Fruit fly (Drosophila melanogaster): ENCODE data around the gene Cat.

Cat gene

DNA sequence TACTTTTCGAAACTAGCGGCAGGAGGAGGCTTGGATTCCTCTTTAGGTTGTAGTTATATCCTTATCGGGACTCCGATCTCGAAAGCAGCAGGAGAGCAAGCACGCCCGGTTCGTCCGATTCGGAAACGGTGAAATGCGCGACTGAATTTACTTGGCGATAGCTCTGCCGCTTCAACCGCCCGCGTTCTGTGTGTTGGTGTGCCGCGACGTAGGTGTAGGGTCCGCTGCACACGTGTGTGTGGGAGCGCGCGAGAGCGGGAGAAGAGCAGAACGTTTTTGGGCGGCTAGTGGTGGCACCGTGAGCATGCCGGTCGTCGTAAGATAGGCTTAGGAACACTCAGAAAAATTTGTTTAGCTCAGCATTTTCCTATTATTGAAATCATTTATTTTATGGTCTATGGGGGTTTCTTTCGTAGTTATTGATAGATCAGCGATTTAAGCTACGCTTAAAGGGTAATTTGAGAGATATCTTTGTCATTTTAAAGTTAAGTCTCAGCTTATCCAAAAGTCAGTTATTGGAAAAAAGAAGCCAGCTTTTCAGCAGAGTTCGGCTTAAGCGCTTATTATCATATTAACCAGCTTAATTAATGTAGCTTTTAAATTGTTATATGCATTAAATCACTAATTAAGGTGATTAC is 18.1 kb downstream of the Cat start (continued):
- TF ChIP-seq CG4318 (GFP tag; optimal IDR thresholded peaks at IDR 0.05) (no peak), CG6854 (GFP tag; optimal IDR thresholded peaks at IDR 0.05) (peak; percentile 67), Gug (GFP tag; IDR thresholded peaks at IDR 0.05) (no peak), vri (GFP tag; optimal IDR thresholded peaks at IDR 0.05) (peak; percentile 26), Blimp-1 (GFP tag; optimal IDR thresholded peaks at IDR 0.05) (no peak), esn (GFP tag; optimal IDR thresholded peaks at IDR 0.05) (peak; percentile 57), Smox (GFP tag; optimal IDR thresholded peaks at IDR 0.05) (peak; percentile 51), Sox14 (GFP tag; optimal IDR thresholded peaks at IDR 0.05) (no peak)

DNA sequence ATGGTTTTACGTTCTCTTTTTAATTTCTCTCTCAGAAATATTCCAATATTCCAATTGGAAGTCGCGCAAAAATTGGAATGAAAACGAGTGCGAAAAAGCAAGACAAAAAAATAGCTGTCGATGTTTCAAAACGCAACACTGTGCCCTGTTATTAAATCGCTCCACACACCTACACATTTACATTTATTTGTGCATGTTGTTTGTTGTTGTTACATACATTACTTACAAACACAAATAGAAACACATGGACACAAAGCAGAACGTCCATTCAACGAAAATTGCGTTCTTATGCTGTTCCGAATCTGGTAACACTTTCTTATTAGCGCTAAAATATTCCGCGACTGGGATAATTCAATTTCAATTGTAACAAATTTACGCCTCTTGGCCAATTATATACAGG is 18.9 kb downstream of the Cat start:
- no peak for TF ChIP-seq pdm3 (GFP tag; optimal IDR thresholded peaks at IDR 0.05)
- no peak for TF ChIP-seq CG6792 (GFP tag; optimal IDR thresholded peaks at IDR 0.05)
- no peak for TF ChIP-seq fd59A (GFP tag; optimal IDR thresholded peaks at IDR 0.05)
- no peak for TF ChIP-seq Blimp-1 (GFP tag; optimal IDR thresholded peaks at IDR 0.05)
- no peak for TF ChIP-seq CG32006 (GFP tag; optimal IDR thresholded peaks at IDR 0.05)
- no peak for TF ChIP-seq CG15336 (GFP tag; IDR thresholded peaks at IDR 0.05)
- no peak for TF ChIP-seq CG31627 (GFP tag; optimal IDR thresholded peaks at IDR 0.05)
- no peak for TF ChIP-seq CG6854 (GFP tag; optimal IDR thresholded peaks at IDR 0.05)
- no peak for TF ChIP-seq Lpt (GFP tag; optimal IDR thresholded peaks at IDR 0.05)
- TF ChIP-seq Sox102F (GFP tag; optimal IDR thresholded peaks at IDR 0.05), result no peak
- TF ChIP-seq Hr4 (GFP tag; optimal IDR thresholded peaks at IDR 0.05), result no peak
- no peak for TF ChIP-seq dac (GFP tag; optimal IDR thresholded peaks at IDR 0.05)
- TF ChIP-seq ss (GFP tag; optimal IDR thresholded peaks at IDR 0.05), result no peak
- no peak for TF ChIP-seq Gug (GFP tag; IDR thresholded peaks at IDR 0.05)
- TF ChIP-seq topi (GFP tag; optimal IDR thresholded peaks at IDR 0.05), result no peak
- no peak for TF ChIP-seq CG6808 (GFP tag; optimal IDR thresholded peaks at IDR 0.05)
- no peak for TF ChIP-seq Ets96B (tag; optimal IDR thresholded peaks at IDR 0.05)
- no peak for TF ChIP-seq vri (GFP tag; optimal IDR thresholded peaks at IDR 0.05)

DNA sequence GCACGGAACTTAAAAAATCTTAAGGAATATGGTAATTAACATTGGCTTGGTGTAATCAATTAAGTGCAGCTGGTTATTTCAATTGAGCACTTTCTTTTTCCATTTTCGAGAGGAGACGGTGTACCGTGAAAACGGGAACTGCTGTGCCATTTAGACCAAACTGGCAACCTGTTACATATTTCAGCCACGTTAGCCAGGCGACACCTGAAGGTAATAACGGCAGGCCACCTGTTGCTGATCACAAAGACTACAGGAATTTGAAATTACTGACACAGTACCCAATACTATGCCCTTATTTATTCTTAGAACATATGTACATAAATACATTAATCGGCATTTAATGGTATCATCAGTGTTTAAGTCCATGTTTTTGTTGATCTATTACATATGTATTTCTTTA is 19.8 kb downstream of the Cat start:
- TF ChIP-seq CG6163 (GFP tag; IDR thresholded peaks at IDR 0.05), result no peak
- no peak for TF ChIP-seq Lpt (GFP tag; optimal IDR thresholded peaks at IDR 0.05)
- TF ChIP-seq Hr4 (GFP tag; optimal IDR thresholded peaks at IDR 0.05), result no peak
- TF ChIP-seq net (GFP tag; optimal IDR thresholded peaks at IDR 0.05), result no peak

dm6 chr3L:18845833-18846232 is 23.4 kb downstream of the Cat start:
- no peak for TF ChIP-seq CG8319 (GFP tag; optimal IDR thresholded peaks at IDR 0.05)
- no peak for TF ChIP-seq OdsH (GFP tag; optimal IDR thresholded peaks at IDR 0.05)
- no peak for TF ChIP-seq eg (GFP tag; IDR thresholded peaks at IDR 0.05)
- TF ChIP-seq Sox102F (GFP tag; optimal IDR thresholded peaks at IDR 0.05), result no peak
- no peak for TF ChIP-seq salr (GFP tag; optimal IDR thresholded peaks at IDR 0.05)
- no peak for TF ChIP-seq acj6 (GFP tag; optimal IDR thresholded peaks at IDR 0.05)
- TF ChIP-seq Sox15 (GFP tag; optimal IDR thresholded peaks at IDR 0.05), result no peak
- TF ChIP-seq Ets96B (tag; optimal IDR thresholded peaks at IDR 0.05), result no peak
- no peak for TF ChIP-seq CG4318 (GFP tag; optimal IDR thresholded peaks at IDR 0.05)

dm6 chr3L:18846233-18846271 is 23.6 kb downstream of the Cat start, which contains the start of gene Indy:
Gene Indy, minus strand, starts transcription at chr3L:18846267.
- no peak for TF ChIP-seq Eip78C (GFP tag)
- TF ChIP-seq CG9139 (GFP tag; optimal IDR thresholded peaks at IDR 0.05), result no peak
- no peak for TF ChIP-seq ss (GFP tag; optimal IDR thresholded peaks at IDR 0.05)
- TF ChIP-seq CG3032 (tag; optimal IDR thresholded peaks at IDR 0.05), result no peak
- no peak for TF ChIP-seq fkh (GFP tag; optimal IDR thresholded peaks at IDR 0.05)
- no peak for TF ChIP-seq Hr39 (GFP tag; optimal IDR thresholded peaks at IDR 0.05)
- no peak for TF ChIP-seq Ets21C (GFP tag; optimal IDR thresholded peaks at IDR 0.05)
- TF ChIP-seq Eip93F (GFP tag; optimal IDR thresholded peaks at IDR 0.05), result no peak
- no peak for TF ChIP-seq Eip75B (GFP tag; optimal IDR thresholded peaks at IDR 0.05)
- TF ChIP-seq acj6 (GFP tag; optimal IDR thresholded peaks at IDR 0.05), result no peak
- no peak for TF ChIP-seq CG6276 (GFP tag; optimal IDR thresholded peaks at IDR 0.05)
- no peak for TF ChIP-seq CG8319 (GFP tag; optimal IDR thresholded peaks at IDR 0.05)
